Worm (Caenorhabditis elegans) whole organism, L1 larva: Measurements from ENCODE around the gene nuaf-3.

Experiments used
- aly-2 ChIP-seq: fragments of 150-350 bp; optimal IDR thresholded peaks from 2 replicates; lab custom pipeline; 2014; ENCODE audit warnings: missing biosample characterization, missing genetic modification characterization
- ama-1 ChIP-seq: fragments of 150-350 bp; optimal IDR thresholded peaks from 2 replicates; lab custom pipeline; 2014
- ceh-88 ChIP-seq: fragments of 200-800 bp; sonication (Bioruptor generic); IDR thresholded peaks from 2 replicates; pipeline ENCODE4 v1.3.6; 2022; ENCODE audit warnings: missing genetic modification characterization, missing compliant biosample characterization
- dpl-1 ChIP-seq, 3 experiments: fragments of 150-350 bp in 2 of 3; sonication (generic microtip) in 1 of 3; optimal IDR thresholded peaks; 2 replicates each; lab custom pipeline; 2014 to 2017; ENCODE audit warnings: missing biosample characterization in 3 of 3, missing genetic modification characterization in 3 of 3, missing genetic modification reagents in 3 of 3
- fos-1 ChIP-seq: fragments of 150-350 bp; optimal IDR thresholded peaks from 2 replicates; lab custom pipeline; 2014; ENCODE audit warnings: missing biosample characterization, missing genetic modification characterization
- nhr-12 ChIP-seq: sonication (generic microtip); optimal IDR thresholded peaks from 2 replicates; lab custom pipeline; 2017; ENCODE audit warnings: missing biosample characterization, missing genetic modification characterization
- pqm-1 ChIP-seq: sonication (generic microtip); optimal IDR thresholded peaks from 3 replicates; lab custom pipeline; 2017; ENCODE audit warnings: missing biosample characterization, missing genetic modification characterization
- zag-1 ChIP-seq: fragments of 150-350 bp; optimal IDR thresholded peaks from 2 replicates; lab custom pipeline; 2014; ENCODE audit warnings: missing biosample characterization, missing genetic modification characterization

DNA sequence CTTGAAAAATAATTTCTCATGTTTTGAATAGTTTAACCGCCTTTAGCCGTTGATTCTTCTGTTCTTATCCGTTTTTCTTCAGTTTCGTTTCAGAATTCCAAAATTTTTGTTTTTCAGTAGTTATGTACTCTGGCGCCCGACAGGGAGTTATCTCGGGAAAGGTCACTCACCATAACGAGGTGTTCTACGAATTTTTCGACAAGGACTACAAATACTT, 41.0 kb upstream of the nuaf-3 start, which contains the start of gene F01G4.4:
- TF ChIP-seq ama-1 (lab: Kevin White, UChicago) (no peak), dpl-1 (GFP tag; optimal IDR thresholded peaks at IDR 0.05; lab: Kevin White, UChicago) (no peak), zag-1 (tag; lab: Kevin White, UChicago) (no peak), nhr-12 (tag; lab: Kevin White, UChicago) (no peak), pqm-1 (tag; lab: Kevin White, UChicago) (no peak), aly-2 (tag; lab: Kevin White, UChicago) (no peak), fos-1 (tag; lab: Kevin White, UChicago) (no peak), ceh-88 (no peak)
